Worm (Caenorhabditis elegans) whole organism, young adult: ENCODE measurements around the gene clec-196.

ENCODE experiments used
- B0336.3 ChIP-seq: fragments of 200-800 bp; sonication (Bioruptor generic); IDR thresholded peaks from 2 replicates; pipeline ENCODE4 v1.3.6; 2022; ENCODE audit warnings: missing genetic modification characterization, missing compliant biosample characterization
- C06A6.2 ChIP-seq: fragments of 200-800 bp; sonication (Bioruptor generic); conservative IDR thresholded peaks from 2 replicates; pipeline ENCODE4 v1.3.6; 2022; ENCODE audit warnings: missing genetic modification characterization, missing compliant biosample characterization
- F55B11.4 ChIP-seq: sonication (generic microtip); optimal IDR thresholded peaks from 2 replicates; lab custom pipeline; 2016; ENCODE audit warnings: missing compliant biosample characterization, missing genetic modification characterization, borderline replicate concordance; ENCODE audit not compliant: insufficient read depth
- Y56A3A.18 ChIP-seq: fragments of 200-800 bp; sonication (Bioruptor generic); IDR thresholded peaks from 2 replicates; pipeline ENCODE4 v1.3.6; 2022; ENCODE audit warnings: missing genetic modification reagents, missing genetic modification characterization, missing compliant biosample characterization
- ama-1 ChIP-seq, 3 experiments: fragments of 150-350 bp in 1 of 3; sonication (generic microtip) in 2 of 3; optimal IDR thresholded peaks; 2 replicates each; lab custom pipeline; 2014 to 2018; ENCODE audit warnings: missing biosample characterization in 2 of 3, missing genetic modification characterization in 2 of 3, missing genetic modification reagents in 2 of 3
- atf-7 ChIP-seq: sonication (generic microtip); optimal IDR thresholded peaks from 2 replicates; lab custom pipeline; 2017; ENCODE audit warnings: mild to moderate bottlenecking, missing genetic modification characterization, missing compliant biosample characterization
- athp-1 ChIP-seq: sonication (generic microtip); optimal IDR thresholded peaks from 2 replicates; lab custom pipeline; 2017; ENCODE audit warnings: mild to moderate bottlenecking, missing genetic modification characterization, missing compliant biosample characterization
- attf-5 ChIP-seq: fragments of 200-800 bp; sonication (Bioruptor generic); optimal IDR thresholded peaks from 2 replicates; lab custom pipeline; 2018; ENCODE audit warnings: mild to moderate bottlenecking, missing genetic modification characterization, missing compliant biosample characterization
- bed-1 ChIP-seq: fragments of 200-800 bp; sonication (Bioruptor generic); IDR thresholded peaks from 2 replicates; pipeline ENCODE4 v1.3.6; 2022; ENCODE audit warnings: missing genetic modification reagents, missing genetic modification characterization, missing compliant biosample characterization
- bed-2 ChIP-seq: fragments of 200-800 bp; sonication (Bioruptor generic); IDR thresholded peaks from 2 replicates; pipeline ENCODE4 v1.3.6; 2022; ENCODE audit warnings: missing genetic modification reagents, missing genetic modification characterization, missing compliant biosample characterization
- cebp-1 ChIP-seq, 2 experiments: fragments of 200-800 bp in 1 of 2; sonication (Bioruptor generic) in 1 of 2; sonication (generic microtip) in 1 of 2; IDR thresholded peaks in 1 of 2; optimal IDR thresholded peaks in 1 of 2; 2 replicates each; pipeline versions ENCODE4 v1.3.6 to Lab custom; 2017 to 2022; ENCODE audit warnings: missing compliant biosample characterization in 2 of 2, missing genetic modification characterization in 2 of 2, mild to moderate bottlenecking in 1 of 2, missing genetic modification reagents in 1 of 2, moderate library complexity in 1 of 2
- ceh-100 ChIP-seq: fragments of 200-800 bp; sonication (Bioruptor generic); IDR thresholded peaks from 2 replicates; pipeline ENCODE4 v1.3.6; 2022; ENCODE audit warnings: missing genetic modification reagents, missing genetic modification characterization, missing compliant biosample characterization
- ceh-40 ChIP-seq: fragments of 200-800 bp; sonication (Bioruptor generic); IDR thresholded peaks from 2 replicates; pipeline ENCODE4 v1.3.6; 2022; ENCODE audit warnings: missing genetic modification characterization, missing compliant biosample characterization
- ceh-79 ChIP-seq: sonication (generic microtip); optimal IDR thresholded peaks from 2 replicates; lab custom pipeline; 2017; ENCODE audit warnings: mild to moderate bottlenecking, missing genetic modification characterization, missing compliant biosample characterization
- chd-7 ChIP-seq: sonication (generic microtip); optimal IDR thresholded peaks from 2 replicates; lab custom pipeline; 2016; ENCODE audit warnings: mild to moderate bottlenecking, missing genetic modification characterization, moderate library complexity, missing compliant biosample characterization
- dox-1 ChIP-seq: fragments of 200-800 bp; sonication (Bioruptor generic); IDR thresholded peaks from 2 replicates; pipeline ENCODE4 v1.3.6; 2022; ENCODE audit warnings: missing genetic modification reagents, missing genetic modification characterization, missing compliant biosample characterization
- egl-18 ChIP-seq: fragments of 200-800 bp; sonication (Bioruptor generic); IDR thresholded peaks from 2 replicates; pipeline ENCODE4 v1.3.6; 2022; ENCODE audit warnings: missing genetic modification reagents, missing genetic modification characterization, missing compliant biosample characterization
- ekl-4 ChIP-seq: fragments of 200-800 bp; sonication (Bioruptor generic); IDR thresholded peaks from 2 replicates; pipeline ENCODE4 v1.3.6; 2022; ENCODE audit warnings: missing genetic modification reagents, missing genetic modification characterization, missing compliant biosample characterization
- ets-4 ChIP-seq: fragments of 200-800 bp; sonication (Bioruptor generic); optimal IDR thresholded peaks from 2 replicates; lab custom pipeline; 2018; ENCODE audit warnings: mild to moderate bottlenecking, missing genetic modification characterization, missing compliant biosample characterization
- gei-17 ChIP-seq: fragments of 200-800 bp; sonication (Bioruptor generic); optimal IDR thresholded peaks from 2 replicates; lab custom pipeline; 2018; ENCODE audit warnings: mild to moderate bottlenecking, missing genetic modification characterization, missing compliant biosample characterization
- hlh-26 ChIP-seq: fragments of 200-800 bp; sonication (Bioruptor generic); conservative IDR thresholded peaks from 2 replicates; pipeline ENCODE4 v1.3.6; 2022; ENCODE audit warnings: missing genetic modification reagents, missing genetic modification characterization, missing compliant biosample characterization
- hmg-1.2 ChIP-seq: fragments of 200-800 bp; sonication (Bioruptor generic); IDR thresholded peaks from 2 replicates; pipeline ENCODE4 v1.3.6; 2022; ENCODE audit warnings: missing genetic modification reagents, missing genetic modification characterization, missing compliant biosample characterization
- hsf-1 ChIP-seq: fragments of 200-800 bp; sonication (Bioruptor generic); IDR thresholded peaks from 2 replicates; pipeline ENCODE4 v1.3.6; 2022; ENCODE audit warnings: missing genetic modification reagents, missing genetic modification characterization, missing compliant biosample characterization
- lag-1 ChIP-seq: fragments of 200-800 bp; sonication (Bioruptor generic); IDR thresholded peaks from 2 replicates; pipeline ENCODE4 v1.3.6; 2022; ENCODE audit warnings: missing genetic modification reagents, missing genetic modification characterization, missing compliant biosample characterization
- let-526 ChIP-seq: fragments of 200-800 bp; sonication (Bioruptor generic); IDR thresholded peaks from 2 replicates; pipeline ENCODE4 v1.3.6; 2022; ENCODE audit warnings: missing genetic modification reagents, missing genetic modification characterization, missing compliant biosample characterization
- lin-40 ChIP-seq: sonication (generic microtip); optimal IDR thresholded peaks from 2 replicates; lab custom pipeline; 2016; ENCODE audit warnings: missing genetic modification characterization, mild to moderate bottlenecking, missing compliant biosample characterization, missing genotype, missing genetic modification reagents
- nfya-1 ChIP-seq: sonication (generic microtip); optimal IDR thresholded peaks from 2 replicates; lab custom pipeline; 2017; ENCODE audit warnings: antibody characterized with exemption, missing compliant biosample characterization, missing genetic modification characterization, borderline replicate concordance; ENCODE audit not compliant: insufficient read depth
- nfya-2 ChIP-seq: fragments of 200-800 bp; sonication (Bioruptor generic); IDR thresholded peaks from 2 replicates; pipeline ENCODE4 v1.3.6; 2022; ENCODE audit warnings: missing genetic modification reagents, missing genetic modification characterization, missing compliant biosample characterization
- nhr-27 ChIP-seq: fragments of 200-800 bp; sonication (Bioruptor generic); optimal IDR thresholded peaks from 2 replicates; lab custom pipeline; 2018; ENCODE audit warnings: mild to moderate bottlenecking, missing genetic modification characterization, moderate library complexity, missing compliant biosample characterization
- nhr-80 ChIP-seq: sonication (generic microtip); optimal IDR thresholded peaks from 2 replicates; lab custom pipeline; 2016; ENCODE audit warnings: missing genetic modification characterization, missing compliant biosample characterization
- nhr-90 ChIP-seq: sonication (generic microtip); optimal IDR thresholded peaks from 2 replicates; lab custom pipeline; 2016; ENCODE audit warnings: missing genotype, mild to moderate bottlenecking, missing genetic modification characterization, missing compliant biosample characterization
- sea-2 ChIP-seq: fragments of 200-800 bp; sonication (Bioruptor generic); IDR thresholded peaks from 2 replicates; pipeline ENCODE4 v1.3.6; 2022; ENCODE audit warnings: missing genetic modification characterization, missing compliant biosample characterization
- snpc-4 ChIP-seq, 5 experiments: fragments of 150-350 bp in 1 of 5; sonication (generic microtip) in 4 of 5; optimal IDR thresholded peaks; 2 replicates each; lab custom pipeline; 2014 to 2018; ENCODE audit warnings: missing genetic modification characterization in 5 of 5, missing biosample characterization in 3 of 5, antibody characterized with exemption in 2 of 5, mild to moderate bottlenecking in 2 of 5, missing compliant biosample characterization in 2 of 5, missing genotype in 2 of 5, moderate library complexity in 2 of 5, missing genetic modification reagents in 1 of 5
- tbp1 ChIP-seq: fragments of 200-800 bp; sonication (Bioruptor generic); optimal IDR thresholded peaks from 2 replicates; lab custom pipeline; 2018; ENCODE audit warnings: mild to moderate bottlenecking, missing genetic modification characterization, missing compliant biosample characterization
- unc-130 ChIP-seq: sonication (generic microtip); optimal IDR thresholded peaks from 2 replicates; lab custom pipeline; 2016; ENCODE audit warnings: missing genetic modification reagents, missing genetic modification characterization, missing compliant biosample characterization
- unc-62 ChIP-seq: fragments of 150-350 bp; optimal IDR thresholded peaks from 2 replicates; lab custom pipeline; 2014; ENCODE audit warnings: missing biosample characterization, missing genetic modification reagents, missing genetic modification characterization
- xnd-1 ChIP-seq: sonication (generic microtip); optimal IDR thresholded peaks from 2 replicates; lab custom pipeline; 2016; ENCODE audit warnings: missing genotype, missing genetic modification reagents, missing genetic modification characterization, missing compliant biosample characterization
- zim-3 ChIP-seq: sonication (generic microtip); optimal IDR thresholded peaks from 2 replicates; lab custom pipeline; 2017; ENCODE audit warnings: mild to moderate bottlenecking, missing genetic modification characterization, moderate library complexity, missing compliant biosample characterization
- ztf-18 ChIP-seq: sonication (generic microtip); optimal IDR thresholded peaks from 2 replicates; lab custom pipeline; 2016; ENCODE audit warnings: missing genotype, mild to moderate bottlenecking, missing genetic modification characterization, missing compliant biosample characterization
- ztf-22 ChIP-seq: fragments of 200-800 bp; sonication (Bioruptor generic); optimal IDR thresholded peaks from 2 replicates; lab custom pipeline; 2018; ENCODE audit warnings: mild to moderate bottlenecking, missing genetic modification characterization, moderate library complexity, missing compliant biosample characterization

The clec-196 gene

ce11 chrIV:17255001-17255400 lies 21.8 kb upstream of the clec-196 start, which contains the start of gene gtf-2E1:
Gene gtf-2E1 (plus strand): TSS chrIV:17255301.
- TF ChIP-seq xnd-1 (tag; lab: Kevin White, UChicago) (no peak), snpc-4 (GFP tag; optimal IDR thresholded peaks at IDR 0.05; lab: Kevin White, UChicago) (no peak), snpc-4 (tag; optimal IDR thresholded peaks at IDR 0.05; lab: Kevin White, UChicago) (peak in 1 of 4 experiments; percentile 6), unc-130 (no peak)

- TF ChIP-seq lag-1 (GFP tag; lab: Robert Waterston, UW) (no peak), bed-2 (GFP tag; lab: Robert Waterston, UW) (no peak), athp-1 (tag; lab: Kevin White, UChicago) (no peak), ceh-40 (no peak), C06A6.2 (GFP tag; lab: Robert Waterston, UW) (no peak), attf-5 (GFP tag; lab: Kevin White, UChicago) (no peak), ets-4 (GFP tag; lab: Kevin White, UChicago) (no peak), nfya-1 (tag; lab: Kevin White, UChicago) (no peak), chd-7 (tag; lab: Kevin White, UChicago) (no peak), ceh-100 (GFP tag; lab: Robert Waterston, UW) (no peak), cebp-1 (GFP tag; IDR thresholded peaks at IDR 0.05; lab: Robert Waterston, UW) (no peak), cebp-1 (tag; optimal IDR thresholded peaks at IDR 0.05; lab: Kevin White, UChicago) (no peak), ztf-18 (tag; lab: Kevin White, UChicago) (no peak), ama-1 (optimal IDR thresholded peaks at IDR 0.05; lab: Kevin White, UChicago) (no peak), ama-1 (GFP tag; optimal IDR thresholded peaks at IDR 0.05; lab: Kevin White, UChicago) (no peak), sea-2 (no peak), ceh-79 (tag; lab: Kevin White, UChicago) (no peak), unc-62 (GFP tag; lab: Kevin White, UChicago) (no peak)
Observed at ce11 chrIV:17258824-17259223, 17.9 kb upstream of the clec-196 start.

- no peak for TF ChIP-seq ekl-4 (GFP tag; lab: Robert Waterston, UW)
- TF ChIP-seq egl-18 (GFP tag; lab: Robert Waterston, UW), result no peak
- TF ChIP-seq nhr-27, result no peak
- TF ChIP-seq gei-17, result no peak
- no peak for TF ChIP-seq athp-1 (tag; lab: Kevin White, UChicago)
- TF ChIP-seq unc-62 (GFP tag; lab: Kevin White, UChicago), result no peak
Observed at ce11 chrIV:17259310-17259709, 17.4 kb upstream of the clec-196 start, which contains the start of gene phyh-1. Gene phyh-1 (minus strand): TSS chrIV:17259410.

ce11 chrIV:17262385-17262784 lies 14.4 kb upstream of the clec-196 start, which contains the start of gene ZK550.6:
Gene ZK550.6 (minus strand): TSS chrIV:17262485.
- TF ChIP-seq B0336.3 (GFP tag; lab: Robert Waterston, UW) (peak; percentile 41; the same call in 1 of the 2 replicates), attf-5 (GFP tag; lab: Kevin White, UChicago) (no peak), Y56A3A.18 (0 out of 2 replicates have a peak, but pooled peaks have one; percentile 34)

- TF ChIP-seq zim-3 (tag; lab: Kevin White, UChicago) (no peak), cebp-1 (GFP tag; IDR thresholded peaks at IDR 0.05; lab: Robert Waterston, UW) (no peak), cebp-1 (tag; optimal IDR thresholded peaks at IDR 0.05; lab: Kevin White, UChicago) (peak; percentile 38), F55B11.4 (tag; lab: Kevin White, UChicago) (no peak), nhr-90 (tag; lab: Kevin White, UChicago) (peak; percentile 6), lin-40 (tag; lab: Kevin White, UChicago) (peak; percentile 40), bed-1 (GFP tag; lab: Robert Waterston, UW) (no peak), dox-1 (peak; percentile 39; the same call in 1 of the 2 replicates), atf-7 (peak; percentile 3), tbp1 (GFP tag; lab: Kevin White, UChicago) (peak; percentile 43), hlh-26 (GFP tag; lab: Robert Waterston, UW) (no peak), ztf-22 (GFP tag; lab: Kevin White, UChicago) (peak; percentile 66), nfya-2 (GFP tag; lab: Robert Waterston, UW) (no peak), hmg-1.2 (GFP tag; lab: Robert Waterston, UW) (peak; percentile 32; the same call in 1 of the 2 replicates), nhr-80 (tag; lab: Kevin White, UChicago) (peak; percentile 93), hsf-1 (no peak), attf-5 (GFP tag; lab: Kevin White, UChicago) (peak; percentile 50), let-526 (GFP tag; lab: Robert Waterston, UW) (no peak)
Observed at ce11 chrIV:17263714-17264113, 13.0 kb upstream of the clec-196 start.
